Worm (Caenorhabditis elegans) whole organism, L3 larva: ENCODE data around the gene W01B6.6.

ENCODE experiments used
- R02D3.7 ChIP-seq: fragments of 150-350 bp; optimal IDR thresholded peaks from 2 replicates; lab custom pipeline; 2014; ENCODE audit warnings: missing biosample characterization, missing genetic modification characterization
- ZK546.5 ChIP-seq: sonication (generic microtip); optimal IDR thresholded peaks from 2 replicates; lab custom pipeline; 2017; ENCODE audit warnings: missing biosample characterization, missing genetic modification characterization
- aly-2 ChIP-seq: fragments of 150-350 bp; optimal IDR thresholded peaks from 2 replicates; lab custom pipeline; 2014; ENCODE audit warnings: missing biosample characterization, missing genetic modification characterization
- ceh-82 ChIP-seq: fragments of 150-350 bp; optimal IDR thresholded peaks from 2 replicates; lab custom pipeline; 2014; ENCODE audit warnings: missing biosample characterization, missing genetic modification characterization
- ceh-9 ChIP-seq: sonication (generic microtip); optimal IDR thresholded peaks from 2 replicates; lab custom pipeline; 2018; ENCODE audit warnings: missing biosample characterization, missing genetic modification characterization
- daf-12 ChIP-seq: fragments of 150-350 bp; optimal IDR thresholded peaks from 2 replicates; lab custom pipeline; 2014; ENCODE audit warnings: missing biosample characterization, missing genetic modification reagents, missing genetic modification characterization
- egl-27 ChIP-seq: sonication (generic microtip); optimal IDR thresholded peaks from 4 replicates; lab custom pipeline; 2017; ENCODE audit warnings: missing biosample characterization, missing genetic modification reagents, missing genetic modification characterization
- egl-5 ChIP-seq: fragments of 150-350 bp; optimal IDR thresholded peaks from 2 replicates; lab custom pipeline; 2017; ENCODE audit warnings: missing biosample characterization, missing genetic modification reagents, missing genetic modification characterization, inconsistent platforms
- elt-2 ChIP-seq: sonication (generic microtip); optimal IDR thresholded peaks from 2 replicates; lab custom pipeline; 2016; ENCODE audit warnings: missing genetic modification reagents, mild to moderate bottlenecking, missing genetic modification characterization, missing compliant biosample characterization
- elt-3 ChIP-seq, 3 experiments: fragments of 150-350 bp in 1 of 3; sonication (generic microtip) in 2 of 3; optimal IDR thresholded peaks; 2 replicates in 2 of 3; 4 replicates in 1 of 3; lab custom pipeline; 2014 to 2017; ENCODE audit warnings: missing biosample characterization in 3 of 3, missing genetic modification characterization in 3 of 3
- eor-1 ChIP-seq, 2 experiments: fragments of 150-350 bp; optimal IDR thresholded peaks; 2 replicates each; lab custom pipeline; 2014 to 2018; ENCODE audit warnings: missing biosample characterization in 2 of 2, missing genetic modification characterization in 2 of 2
- fkh-10 ChIP-seq: sonication (generic microtip); optimal IDR thresholded peaks from 2 replicates; lab custom pipeline; 2017; ENCODE audit warnings: missing biosample characterization, missing genetic modification reagents, missing genetic modification characterization
- fkh-2 ChIP-seq: fragments of 150-350 bp; optimal IDR thresholded peaks from 2 replicates; lab custom pipeline; 2014; ENCODE audit warnings: missing biosample characterization, missing genetic modification reagents, missing genetic modification characterization
- fos-1 ChIP-seq: fragments of 150-350 bp; optimal IDR thresholded peaks from 2 replicates; lab custom pipeline; 2014; ENCODE audit warnings: missing biosample characterization, missing genetic modification characterization
- jun-1 ChIP-seq: fragments of 150-350 bp; optimal IDR thresholded peaks from 2 replicates; lab custom pipeline; 2014; ENCODE audit warnings: missing biosample characterization, missing genetic modification reagents, missing genetic modification characterization
- lin-15B ChIP-seq: fragments of 150-350 bp; optimal IDR thresholded peaks from 2 replicates; lab custom pipeline; 2014; ENCODE audit warnings: missing biosample characterization, missing genetic modification characterization
- lin-39 ChIP-seq: fragments of 150-350 bp; optimal IDR thresholded peaks from 2 replicates; lab custom pipeline; 2018; ENCODE audit warnings: missing biosample characterization, missing genetic modification reagents, missing genetic modification characterization
- mml-1 ChIP-seq: fragments of 150-350 bp; sonication (generic microtip); optimal IDR thresholded peaks from 3 replicates; lab custom pipeline; 2014; ENCODE audit warnings: missing biosample characterization, missing genetic modification characterization
- nfya-1 ChIP-seq: sonication (generic microtip); optimal IDR thresholded peaks from 2 replicates; lab custom pipeline; 2017; ENCODE audit warnings: missing genetic modification characterization, mild to moderate bottlenecking, missing compliant biosample characterization, antibody characterized with exemption, moderate library complexity; ENCODE audit not compliant: insufficient read depth
- nhr-11 ChIP-seq: fragments of 150-350 bp; optimal IDR thresholded peaks from 2 replicates; lab custom pipeline; 2014; ENCODE audit warnings: missing biosample characterization, missing genetic modification characterization
- nhr-12 ChIP-seq: fragments of 150-350 bp; optimal IDR thresholded peaks from 2 replicates; lab custom pipeline; 2014; ENCODE audit warnings: missing biosample characterization, missing genetic modification characterization
- nhr-23 ChIP-seq: fragments of 150-350 bp; optimal IDR thresholded peaks from 2 replicates; lab custom pipeline; 2014; ENCODE audit warnings: missing biosample characterization, missing genetic modification reagents, missing genetic modification characterization
- nhr-237 ChIP-seq: fragments of 150-350 bp; optimal IDR thresholded peaks from 2 replicates; lab custom pipeline; 2014; ENCODE audit warnings: missing biosample characterization, missing genetic modification characterization
- nhr-25 ChIP-seq: sonication (generic microtip); optimal IDR thresholded peaks from 2 replicates; lab custom pipeline; 2017; ENCODE audit warnings: missing biosample characterization, missing genetic modification characterization
- nhr-28 ChIP-seq: fragments of 150-350 bp; optimal IDR thresholded peaks from 2 replicates; lab custom pipeline; 2014; ENCODE audit warnings: missing biosample characterization, missing genetic modification characterization
- nhr-43 ChIP-seq: sonication (generic microtip); optimal IDR thresholded peaks from 2 replicates; lab custom pipeline; 2016; ENCODE audit warnings: mild to moderate bottlenecking, missing genetic modification characterization, missing compliant biosample characterization; ENCODE audit not compliant: poor library complexity, severe bottlenecking
- nhr-67 ChIP-seq: fragments of 150-350 bp; optimal IDR thresholded peaks from 2 replicates; lab custom pipeline; 2014; ENCODE audit warnings: missing biosample characterization, missing genetic modification characterization
- pha-4 ChIP-seq: fragments of 150-350 bp; optimal IDR thresholded peaks from 2 replicates; lab custom pipeline; 2014; ENCODE audit warnings: missing biosample characterization, missing genetic modification reagents, missing genetic modification characterization
- pqm-1 ChIP-seq: fragments of 150-350 bp; optimal IDR thresholded peaks from 2 replicates; lab custom pipeline; 2017; ENCODE audit warnings: missing biosample characterization, missing genetic modification characterization, inconsistent platforms
- sea-2 ChIP-seq: fragments of 150-350 bp; sonication (generic microtip); optimal IDR thresholded peaks from 4 replicates; lab custom pipeline; 2014; ENCODE audit warnings: missing biosample characterization, missing genetic modification reagents, missing genetic modification characterization
- skn-1 ChIP-seq: fragments of 150-350 bp; optimal IDR thresholded peaks from 2 replicates; lab custom pipeline; 2014; ENCODE audit warnings: missing biosample characterization, missing genetic modification characterization
- snpc-4 ChIP-seq: fragments of 150-350 bp; optimal IDR thresholded peaks from 2 replicates; lab custom pipeline; 2014; ENCODE audit warnings: missing biosample characterization, missing genetic modification characterization
- tbx-2 ChIP-seq: sonication (generic microtip); optimal IDR thresholded peaks from 2 replicates; lab custom pipeline; 2016; ENCODE audit warnings: mild to moderate bottlenecking, missing genetic modification characterization, missing compliant biosample characterization
- unc-62 ChIP-seq: fragments of 150-350 bp; sonication (generic microtip); optimal IDR thresholded peaks from 4 replicates; lab custom pipeline; 2014; ENCODE audit warnings: missing biosample characterization, missing genetic modification reagents, missing genetic modification characterization
- zag-1 ChIP-seq: fragments of 150-350 bp; optimal IDR thresholded peaks from 2 replicates; lab custom pipeline; 2014; ENCODE audit warnings: missing biosample characterization, missing genetic modification characterization
- ztf-11 ChIP-seq: fragments of 150-350 bp; optimal IDR thresholded peaks from 2 replicates; lab custom pipeline; 2014; ENCODE audit warnings: missing biosample characterization, missing genetic modification characterization
- ztf-4 ChIP-seq: fragments of 150-350 bp; optimal IDR thresholded peaks from 2 replicates; lab custom pipeline; 2014; ENCODE audit warnings: missing biosample characterization, missing genetic modification characterization

Gene W01B6.6

ce11 chrIV:10085401-10086187, 4.7 kb downstream of the W01B6.6 start, which contains the start of the genes col-2 and ndc-80:
TSS of gene col-2 (minus strand) at chrIV:10085451.
TSS of gene ndc-80 (plus strand) at chrIV:10086137.
- TF ChIP-seq ceh-9 (tag; lab: Kevin White, UChicago) (no peak), daf-12 (tag; lab: Kevin White, UChicago) (no peak), nhr-67 (no peak), fkh-2 (tag; lab: Kevin White, UChicago) (no peak), R02D3.7 (peak; percentile 71), lin-15B (tag; lab: Kevin White, UChicago) (peak; percentile 93), nhr-28 (tag; lab: Kevin White, UChicago) (no peak), ceh-82 (tag; lab: Kevin White, UChicago) (no peak), snpc-4 (tag; lab: Kevin White, UChicago) (peak; percentile 36), nhr-237 (tag; lab: Kevin White, UChicago) (no peak), nhr-23 (tag; lab: Kevin White, UChicago) (peak; percentile 54), ZK546.5 (tag; lab: Kevin White, UChicago) (no peak), eor-1 (tag; optimal IDR thresholded peaks at IDR 0.05; lab: Kevin White, UChicago) (no peak), pqm-1 (peak; percentile 17), elt-3 (tag; optimal IDR thresholded peaks at IDR 0.05; lab: Kevin White, UChicago) (no peak), ztf-11 (tag; lab: Kevin White, UChicago) (no peak), fkh-10 (GFP tag; lab: Kevin White, UChicago) (peak; percentile 23), lin-39 (tag; lab: Kevin White, UChicago) (peak; percentile 70), aly-2 (tag; lab: Kevin White, UChicago) (no peak), nfya-1 (peak; percentile 84), jun-1 (tag; lab: Kevin White, UChicago) (peak; percentile 10), nhr-25 (peak; percentile 70), nhr-43 (peak; percentile 74), skn-1 (tag; lab: Kevin White, UChicago) (peak; percentile 4)

DNA sequence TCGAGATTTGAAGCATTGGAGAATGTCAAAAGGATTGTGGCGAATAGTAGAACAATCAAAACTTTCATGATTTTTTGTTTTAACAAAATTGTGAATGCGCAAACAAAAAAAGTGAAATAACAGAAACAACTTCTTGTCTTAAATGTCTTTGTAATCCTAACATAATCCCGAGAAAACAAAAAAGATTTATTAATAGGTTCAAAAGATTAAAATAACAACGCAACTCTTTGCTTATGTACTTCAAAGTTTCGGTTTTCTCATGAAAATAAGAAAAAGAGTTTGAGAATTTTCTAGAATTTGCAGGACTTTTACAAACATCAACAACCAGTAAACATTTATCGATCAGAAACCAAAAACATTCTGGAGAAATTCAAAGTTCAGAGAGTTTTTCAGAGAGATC, 8.9 kb downstream of the W01B6.6 start, which contains the start of gene ttr-39:
Gene ttr-39, minus strand, starts transcription at position 101 of the 400 bp plus-strand sequence.
- no peak for TF ChIP-seq unc-62
- no peak for TF ChIP-seq tbx-2 (tag; lab: Kevin White, UChicago)
- no peak for TF ChIP-seq mml-1 (tag; lab: Kevin White, UChicago)
- no peak for TF ChIP-seq egl-27 (tag; lab: Kevin White, UChicago)
- TF ChIP-seq lin-15B (tag; lab: Kevin White, UChicago), result no peak
- no peak for TF ChIP-seq sea-2 (GFP tag; lab: Kevin White, UChicago)
- TF ChIP-seq, all 47 proteins: peak for 0

DNA sequence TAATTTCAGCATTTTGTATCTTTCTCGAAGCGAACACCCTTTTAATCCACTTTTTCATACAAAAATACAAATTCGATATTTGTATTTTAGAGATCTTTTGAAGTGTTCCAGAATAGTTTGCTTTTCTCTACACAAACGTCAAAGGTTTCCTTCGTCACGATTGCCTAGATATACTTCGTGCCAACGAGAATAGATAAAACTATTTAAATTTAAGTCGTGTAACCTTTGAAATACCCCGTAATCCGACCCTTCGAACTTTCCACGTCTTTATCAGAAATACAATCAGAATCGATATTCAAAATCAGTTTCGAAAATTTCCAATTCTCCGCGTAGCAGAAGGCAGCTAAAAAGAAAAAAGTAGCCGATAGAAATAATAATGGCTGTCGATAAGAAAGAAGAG, 9.4 kb downstream of the W01B6.6 start, which contains the start of gene ttbk-5:
Gene ttbk-5, plus strand, starts transcription at position 301 of the 400 bp plus-strand sequence.
- TF ChIP-seq mml-1 (tag; lab: Kevin White, UChicago) (no peak), ceh-9 (tag; lab: Kevin White, UChicago) (no peak), aly-2 (tag; lab: Kevin White, UChicago) (no peak), ztf-11 (tag; lab: Kevin White, UChicago) (no peak), nhr-237 (tag; lab: Kevin White, UChicago) (no peak), eor-1 (tag; optimal IDR thresholded peaks at IDR 0.05; lab: Kevin White, UChicago) (no peak), nhr-12 (no peak), nfya-1 (no peak), pqm-1 (no peak), fos-1 (no peak), pha-4 (no peak), nhr-11 (no peak), ztf-4 (tag; lab: Kevin White, UChicago) (no peak), jun-1 (tag; lab: Kevin White, UChicago) (no peak), ZK546.5 (tag; lab: Kevin White, UChicago) (no peak), zag-1 (tag; lab: Kevin White, UChicago) (no peak), elt-2 (tag; lab: Kevin White, UChicago) (no peak), egl-5 (tag; lab: Kevin White, UChicago) (no peak)
